Worm (Caenorhabditis elegans): ENCODE data around the gene Y50E8A.2.

- TF ChIP-seq cog-1 (tag; optimal IDR thresholded peaks at IDR 0.05), result no peak
- no peak for TF ChIP-seq ref-1 (GFP tag; conservative IDR thresholded peaks at IDR 0.05)
- TF ChIP-seq med-1 (GFP tag; optimal IDR thresholded peaks at IDR 0.05; ENCODE audit: insufficient read depth), result no peak
- TF ChIP-seq flt-1 (GFP tag; IDR thresholded peaks at IDR 0.05), result no peak
- TF ChIP-seq T22C8.4 (GFP tag; IDR thresholded peaks at IDR 0.05), result no peak
- no peak for TF ChIP-seq ztf-29 (GFP tag; IDR thresholded peaks at IDR 0.05)
- no peak for TF ChIP-seq klf-2 (GFP tag; conservative IDR thresholded peaks at IDR 0.05)
- TF ChIP-seq tab-1 (GFP tag; IDR thresholded peaks at IDR 0.05), result no peak
- no peak for TF ChIP-seq ztf-23 (GFP tag; IDR thresholded peaks at IDR 0.05)
Observed at ce11 chrV:14680014-14680413, 48.6 kb downstream of the Y50E8A.2 start, which contains the start of gene C47E8.3.

Data from whole organism, midembryonic.